Fruit fly (Drosophila melanogaster): Measurements from ENCODE around the gene His2Av.
A peak's percentile ranks its signal among the peaks of the same experiment; 100 is the strongest.

Gene His2Av

dm6 chr3R:26866577-26867456, at the start of gene His2Av, which contains the start of gene ball:
Gene His2Av, plus strand, starts transcription at chr3R:26866929.
Gene ball, minus strand, starts transcription at chr3R:26866807.
- peak; percentile 75 for TF ChIP-seq CG17801 (GFP tag; optimal IDR thresholded peaks at IDR 0.05; ENCODE audit: partially characterized antibody)

dm6 chr3R:26821117-26821516, 45.6 kb upstream of the His2Av start:
- no peak for TF ChIP-seq CG17801 (GFP tag; optimal IDR thresholded peaks at IDR 0.05; ENCODE audit: partially characterized antibody)

- no peak for TF ChIP-seq CG17801 (GFP tag; optimal IDR thresholded peaks at IDR 0.05; ENCODE audit: partially characterized antibody)
Observed at dm6 chr3R:26831861-26832260, 34.9 kb upstream of the His2Av start.

- TF ChIP-seq CG17801 (GFP tag; optimal IDR thresholded peaks at IDR 0.05; ENCODE audit: partially characterized antibody): no peak
Observed at dm6 chr3R:26846446-26846845, 20.3 kb upstream of the His2Av start.

dm6 chr3R:26853699-26854098, 13.0 kb upstream of the His2Av start:
- TF ChIP-seq CG17801 (GFP tag; optimal IDR thresholded peaks at IDR 0.05; ENCODE audit: partially characterized antibody): no peak

- no peak for TF ChIP-seq CG17801 (GFP tag; optimal IDR thresholded peaks at IDR 0.05; ENCODE audit: partially characterized antibody)
Observed at dm6 chr3R:26859228-26859627, 7.5 kb upstream of the His2Av start.

dm6 chr3R:26862213-26862612, 4.5 kb upstream of the His2Av start:
- TF ChIP-seq CG17801 (GFP tag; optimal IDR thresholded peaks at IDR 0.05; ENCODE audit: partially characterized antibody): no peak

- TF ChIP-seq CG17801 (GFP tag; optimal IDR thresholded peaks at IDR 0.05; ENCODE audit: partially characterized antibody): no peak
Observed at dm6 chr3R:26862848-26863448, 3.8 kb upstream of the His2Av start, which contains the start of the genes Lerp and IntS12. Gene Lerp, minus strand, starts transcription at chr3R:26863130. Gene IntS12, plus strand, starts transcription at chr3R:26863376.

- TF ChIP-seq CG17801 (GFP tag; optimal IDR thresholded peaks at IDR 0.05; ENCODE audit: partially characterized antibody): no peak
Observed at dm6 chr3R:26867457-26868044, 822 bp downstream of the His2Av start.

- no peak for TF ChIP-seq CG17801 (GFP tag; optimal IDR thresholded peaks at IDR 0.05; ENCODE audit: partially characterized antibody)
Observed at dm6 chr3R:26869431-26869830, 2.7 kb downstream of the His2Av start.

dm6 chr3R:26870494-26870893, 3.8 kb downstream of the His2Av start:
- TF ChIP-seq CG17801 (GFP tag; optimal IDR thresholded peaks at IDR 0.05; ENCODE audit: partially characterized antibody): no peak

- no peak for TF ChIP-seq CG17801 (GFP tag; optimal IDR thresholded peaks at IDR 0.05; ENCODE audit: partially characterized antibody)
Observed at dm6 chr3R:26871061-26871460, 4.3 kb downstream of the His2Av start.

- no peak for TF ChIP-seq CG17801 (GFP tag; optimal IDR thresholded peaks at IDR 0.05; ENCODE audit: partially characterized antibody)
Observed at dm6 chr3R:26871852-26872251, 5.1 kb downstream of the His2Av start, which contains the start of gene SPARC. Gene SPARC, minus strand, starts transcription at chr3R:26871995.

dm6 chr3R:26875544-26876027, 8.9 kb downstream of the His2Av start, which contains the start of gene Rb97D:
Gene Rb97D, minus strand, starts transcription at chr3R:26875742.
- TF ChIP-seq CG17801 (GFP tag; optimal IDR thresholded peaks at IDR 0.05; ENCODE audit: partially characterized antibody): peak; percentile 50

dm6 chr3R:26876432-26876831, 9.7 kb downstream of the His2Av start, which contains the start of gene CG5500:
Gene CG5500, plus strand, starts transcription at chr3R:26876630.
- TF ChIP-seq CG17801 (GFP tag; optimal IDR thresholded peaks at IDR 0.05; ENCODE audit: partially characterized antibody): peak; percentile 38
